Fruit fly (Drosophila melanogaster) whole organism, embryonic: ENCODE data around the gene nod.

Experiments used
- Abd-B ChIP-seq: fragments of 200-800 bp; sonication (Bioruptor generic); optimal IDR thresholded peaks from 2 replicates; lab custom pipeline; 2018; ENCODE audit warnings: missing biosample characterization, mild to moderate bottlenecking, missing genetic modification characterization, moderate library complexity
- CG1024 ChIP-seq: fragments of 200-800 bp; sonication (Bioruptor generic); IDR thresholded peaks from 2 replicates; pipeline ENCODE4 v1.3.6; 2022; ENCODE audit warnings: missing biosample characterization, missing genetic modification characterization
- CG10321 ChIP-seq: fragments of 200-800 bp; sonication (Bioruptor generic); IDR thresholded peaks from 2 replicates; pipeline ENCODE4 v1.3.6; 2022; ENCODE audit warnings: missing biosample characterization, missing genetic modification characterization
- CG11504 ChIP-seq: fragments of 200-800 bp; sonication (Bioruptor generic); optimal IDR thresholded peaks from 3 replicates; lab custom pipeline; 2019; ENCODE audit warnings: missing biosample characterization, mild to moderate bottlenecking, missing genetic modification characterization, moderate library complexity
- CG13123 ChIP-seq: fragments of 200-800 bp; sonication (Bioruptor generic); optimal IDR thresholded peaks from 2 replicates; lab custom pipeline; 2016; ENCODE audit warnings: missing biosample characterization, missing genetic modification characterization
- CG13775 ChIP-seq: fragments of 200-800 bp; sonication (Bioruptor generic); optimal IDR thresholded peaks from 3 replicates; lab custom pipeline; 2017; ENCODE audit warnings: missing biosample characterization, mild to moderate bottlenecking, missing genetic modification characterization
- CG14014 ChIP-seq: fragments of 200-800 bp; sonication (Bioruptor generic); IDR thresholded peaks from 2 replicates; pipeline ENCODE4 v1.3.6; 2022; ENCODE audit warnings: missing biosample characterization, missing genetic modification characterization
- CG15696 ChIP-seq: fragments of 200-800 bp; sonication (Bioruptor generic); optimal IDR thresholded peaks from 2 replicates; lab custom pipeline; 2019; ENCODE audit warnings: missing biosample characterization, mild to moderate bottlenecking, missing genetic modification characterization, moderate library complexity
- CG31441 ChIP-seq: fragments of 200-800 bp; sonication (Bioruptor generic); IDR thresholded peaks from 2 replicates; pipeline ENCODE4 v1.3.6; 2022; ENCODE audit warnings: missing biosample characterization, missing genetic modification characterization
- CG34422 ChIP-seq: fragments of 200-800 bp; sonication (Bioruptor generic); IDR thresholded peaks from 3 replicates; pipeline ENCODE4 v1.3.6; 2022; ENCODE audit warnings: missing biosample characterization, missing genetic modification characterization
- CG3726 ChIP-seq: fragments of 200-800 bp; sonication (Bioruptor generic); IDR thresholded peaks from 3 replicates; pipeline ENCODE4, ENCODE4 v1.3.6; 2022; ENCODE audit warnings: missing biosample characterization, missing genetic modification characterization
- CG4328 ChIP-seq: fragments of 200-800 bp; sonication (Bioruptor generic); optimal IDR thresholded peaks from 3 replicates; lab custom pipeline; 2017; ENCODE audit warnings: missing biosample characterization, missing genetic modification reagents, missing genetic modification characterization
- CG4854 ChIP-seq: fragments of 200-800 bp; sonication (Bioruptor generic); optimal IDR thresholded peaks from 2 replicates; lab custom pipeline; 2016; ENCODE audit warnings: missing biosample characterization, missing genetic modification characterization, inconsistent platforms
- CG5245 ChIP-seq: fragments of 200-800 bp; sonication (Bioruptor generic); optimal IDR thresholded peaks from 3 replicates; lab custom pipeline; 2016; ENCODE audit warnings: missing biosample characterization, missing genetic modification characterization
- CG6272 ChIP-seq: fragments of 200-800 bp; sonication (Bioruptor generic); IDR thresholded peaks from 2 replicates; pipeline ENCODE4 v1.3.6; 2022; ENCODE audit warnings: missing biosample characterization, missing genetic modification characterization
- CG7745 ChIP-seq: fragments of 200-800 bp; sonication (Bioruptor generic); optimal IDR thresholded peaks from 2 replicates; lab custom pipeline; 2018; ENCODE audit warnings: missing biosample characterization, mild to moderate bottlenecking, missing genetic modification characterization, moderate library complexity
- CG7928 ChIP-seq: fragments of 200-800 bp; sonication (Bioruptor generic); optimal IDR thresholded peaks from 2 replicates; lab custom pipeline; 2017; ENCODE audit warnings: missing biosample characterization, mild to moderate bottlenecking, missing genetic modification characterization
- CG9609 ChIP-seq: fragments of 200-800 bp; sonication (Bioruptor generic); optimal IDR thresholded peaks from 3 replicates; lab custom pipeline; 2016; ENCODE audit warnings: missing biosample characterization, missing genetic modification characterization
- CG9932 ChIP-seq: fragments of 200-800 bp; sonication (Bioruptor generic); IDR thresholded peaks from 2 replicates; pipeline ENCODE4 v1.3.6; 2022; ENCODE audit warnings: missing biosample characterization, missing genetic modification characterization
- CkIIα-i1 ChIP-seq: fragments of 200-800 bp; sonication (Bioruptor generic); IDR thresholded peaks from 2 replicates; pipeline ENCODE4 v1.3.6; 2022; ENCODE audit warnings: missing biosample characterization, missing genetic modification characterization
- Deaf1 ChIP-seq: fragments of 200-800 bp; optimal IDR thresholded peaks from 3 replicates; lab custom pipeline; 2019; ENCODE audit warnings: missing biosample characterization, mild to moderate bottlenecking, missing genetic modification characterization, moderate library complexity
- Doc3 ChIP-seq: fragments of 200-800 bp; sonication (Bioruptor generic); IDR thresholded peaks from 3 replicates; pipeline ENCODE4 v1.3.6; 2022; ENCODE audit warnings: missing biosample characterization, missing genetic modification characterization; ENCODE audit not compliant: partially characterized antibody
- ERR ChIP-seq: fragments of 200-800 bp; sonication (Bioruptor generic); optimal IDR thresholded peaks from 2 replicates; lab custom pipeline; 2016; ENCODE audit warnings: missing biosample characterization, missing genetic modification characterization
- H15 ChIP-seq: fragments of 200-800 bp; sonication (Bioruptor generic); IDR thresholded peaks from 3 replicates; pipeline ENCODE4 v1.3.6; 2022; ENCODE audit warnings: missing biosample characterization, missing genetic modification characterization
- Hand ChIP-seq: fragments of 200-800 bp; sonication (Bioruptor generic); optimal IDR thresholded peaks from 2 replicates; lab custom pipeline; 2017; ENCODE audit warnings: mild to moderate bottlenecking, missing biosample characterization, missing genetic modification reagents, missing genetic modification characterization
- Hr78 ChIP-seq, 2 experiments: fragments of 200-800 bp in 1 of 2; fragments of >200 bp in 1 of 2; sonication (Bioruptor generic) in 1 of 2; optimal IDR thresholded peaks; 2 replicates each; lab custom pipeline; 2017 to 2019; ENCODE audit warnings: missing biosample characterization in 2 of 2, missing genetic modification characterization in 2 of 2, mild to moderate bottlenecking in 1 of 2, moderate library complexity in 1 of 2
- MBD-R2 ChIP-seq: fragments of 200-800 bp; sonication (Bioruptor generic); IDR thresholded peaks from 2 replicates; pipeline ENCODE4 v1.3.6; 2022; ENCODE audit warnings: missing biosample characterization, missing genetic modification characterization
- Mad ChIP-seq: fragments of 200-800 bp; sonication (Bioruptor generic); optimal IDR thresholded peaks from 2 replicates; lab custom pipeline; 2016; ENCODE audit warnings: missing biosample characterization, missing genetic modification characterization
- Oaz ChIP-seq: fragments of 200-800 bp; sonication (Bioruptor generic); IDR thresholded peaks from 2 replicates; pipeline ENCODE4 v1.3.6; 2022; ENCODE audit warnings: missing biosample characterization, missing genetic modification characterization
- Poxn ChIP-seq: fragments of 200-800 bp; sonication (Bioruptor generic); IDR thresholded peaks from 2 replicates; pipeline ENCODE4 v1.3.6; 2022; ENCODE audit warnings: missing biosample characterization, missing genetic modification characterization
- Sin3A ChIP-seq: fragments of >200 bp; optimal IDR thresholded peaks from 2 replicates; lab custom pipeline; 2018
- Trl ChIP-seq, 3 experiments: fragments of >200 bp in 2 of 3; fragments of 200-800 bp in 1 of 3; sonication (Bioruptor generic) in 1 of 3; optimal IDR thresholded peaks; 2 replicates in 1 of 3; 3 replicates in 2 of 3; lab custom pipeline; 2016 to 2017; ENCODE audit warnings: missing biosample characterization in 1 of 3, missing genetic modification characterization in 1 of 3
- abd-A ChIP-seq: fragments of 200-800 bp; sonication (Bioruptor generic); optimal IDR thresholded peaks from 3 replicates; lab custom pipeline; 2019; ENCODE audit warnings: missing biosample characterization, mild to moderate bottlenecking, missing genetic modification characterization, moderate library complexity
- ase ChIP-seq: fragments of 200-800 bp; sonication (Bioruptor generic); IDR thresholded peaks from 3 replicates; pipeline ENCODE4 v1.3.6; 2022; ENCODE audit warnings: missing biosample characterization, missing genetic modification characterization
- cato ChIP-seq: fragments of 200-800 bp; sonication (Bioruptor generic); optimal IDR thresholded peaks from 2 replicates; lab custom pipeline; 2016; ENCODE audit warnings: missing biosample characterization, missing genetic modification characterization, borderline replicate concordance
- chm ChIP-seq: fragments of 200-800 bp; sonication (Bioruptor generic); IDR thresholded peaks from 2 replicates; pipeline ENCODE4 v1.3.6; 2022; ENCODE audit warnings: missing biosample characterization, missing genetic modification characterization
- ci ChIP-seq: fragments of 200-800 bp; sonication (Bioruptor generic); IDR thresholded peaks from 3 replicates; pipeline ENCODE4 v1.3.6; 2022; ENCODE audit warnings: missing biosample characterization, missing genetic modification characterization
- eve ChIP-seq, 2 experiments: fragments of >200 bp; optimal IDR thresholded peaks; 2 replicates each; lab custom pipeline; 2017; ENCODE audit warnings: missing biosample characterization in 2 of 2, missing genetic modification characterization in 2 of 2
- gcm ChIP-seq: fragments of 200-800 bp; sonication (Bioruptor generic); optimal IDR thresholded peaks from 2 replicates; lab custom pipeline; 2019; ENCODE audit warnings: missing biosample characterization, mild to moderate bottlenecking, missing genetic modification characterization, moderate library complexity
- gro ChIP-seq: fragments of 200-800 bp; sonication (Bioruptor generic); optimal IDR thresholded peaks from 2 replicates; lab custom pipeline; 2016; ENCODE audit warnings: missing biosample characterization, missing genetic modification characterization
- gsb-n ChIP-seq: fragments of 200-800 bp; sonication (Bioruptor generic); optimal IDR thresholded peaks from 3 replicates; lab custom pipeline; 2018; ENCODE audit warnings: missing biosample characterization, mild to moderate bottlenecking, missing genetic modification characterization
- insv ChIP-seq, 2 experiments: fragments of 200-800 bp; sonication (Bioruptor generic); optimal IDR thresholded peaks; 3 replicates each; lab custom pipeline; 2016 to 2018; ENCODE audit warnings: missing biosample characterization in 2 of 2, missing genetic modification characterization in 2 of 2
- lmd ChIP-seq: fragments of 200-800 bp; sonication (Bioruptor generic); IDR thresholded peaks from 2 replicates; pipeline ENCODE4 v1.3.6; 2022; ENCODE audit warnings: missing biosample characterization, missing genetic modification characterization
- sc ChIP-seq, 3 experiments: fragments of >200 bp in 2 of 3; fragments of 200-800 bp in 1 of 3; sonication (Bioruptor generic) in 1 of 3; optimal IDR thresholded peaks; 2 replicates in 2 of 3; 3 replicates in 1 of 3; lab custom pipeline; 2017; ENCODE audit warnings: mild to moderate bottlenecking in 1 of 3, missing biosample characterization in 1 of 3, missing genetic modification characterization in 1 of 3, missing genetic modification reagents in 1 of 3
- seq ChIP-seq: fragments of 200-800 bp; sonication (Bioruptor generic); IDR thresholded peaks from 2 replicates; pipeline ENCODE4 v1.3.6; 2022; ENCODE audit warnings: missing biosample characterization, missing genetic modification characterization
- sob ChIP-seq: fragments of 200-800 bp; sonication (Bioruptor generic); IDR thresholded peaks from 2 replicates; pipeline ENCODE4 v1.3.6; 2022; ENCODE audit warnings: missing biosample characterization, missing genetic modification characterization
- vfl ChIP-seq: fragments of 200-800 bp; sonication (Bioruptor generic); optimal IDR thresholded peaks from 2 replicates; lab custom pipeline; 2016; ENCODE audit warnings: missing biosample characterization, missing genetic modification characterization

The nod gene

dm6 chrX:11559728-11560724 lies 20.5 kb upstream of the nod start (continued):
- TF ChIP-seq gro (GFP tag; lab: Kevin White, UChicago) (no peak), CG11504 (peak; percentile 94), Sin3A (no peak), gcm (peak; percentile 81), CG13123 (GFP tag; lab: Kevin White, UChicago) (peak; percentile 41), Abd-B (GFP tag; lab: Kevin White, UChicago) (peak; percentile 86), CG9932 (GFP tag; lab: Robert Waterston, UW) (peak; percentile 68), Deaf1 (tag; lab: Kevin White, UChicago) (peak; percentile 73), ERR (GFP tag; lab: Kevin White, UChicago) (no peak), ase (GFP tag; lab: Robert Waterston, UW) (no peak), CG1024 (GFP tag; lab: Robert Waterston, UW) (no peak), Trl (optimal IDR thresholded peaks at IDR 0.05; lab: Kevin White, UChicago) (no peak), Trl (GFP tag; optimal IDR thresholded peaks at IDR 0.05; lab: Kevin White, UChicago) (peak; percentile 9), Doc3 (GFP tag; lab: Robert Waterston, UW) (no peak), insv (GFP tag; optimal IDR thresholded peaks at IDR 0.05; lab: Kevin White, UChicago) (peak in 1 of 2 experiments; percentile 58), Hr78 (GFP tag; optimal IDR thresholded peaks at IDR 0.05; lab: Kevin White, UChicago) (peak in 1 of 2 experiments; percentile 81), CG31441 (peak; percentile 92), sc (optimal IDR thresholded peaks at IDR 0.05; lab: Kevin White, UChicago) (no peak), sc (GFP tag; optimal IDR thresholded peaks at IDR 0.05; lab: Kevin White, UChicago) (peak; percentile 69), CG7745 (no peak), Hand (GFP tag; lab: Kevin White, UChicago) (peak; percentile 82), seq (GFP tag; lab: Robert Waterston, UW) (no peak), abd-A (no peak), lmd (GFP tag; lab: Robert Waterston, UW) (peak; percentile 75), Poxn (GFP tag; lab: Robert Waterston, UW) (0 out of 2 replicates have a peak, but pooled peaks have one; percentile 12), CG13775 (peak; percentile 85), Oaz (peak; percentile 42; the same call in 1 of the 2 replicates), Mad (GFP tag; lab: Kevin White, UChicago) (no peak), CG7928 (peak; percentile 20), gsb-n (peak; percentile 64), cato (GFP tag; lab: Kevin White, UChicago) (peak; percentile 52), CG10321 (GFP tag; lab: Robert Waterston, UW) (no peak; the same call in 1 of the 2 replicates), CG4854 (peak; percentile 11), CG5245 (GFP tag; lab: Kevin White, UChicago) (peak; percentile 64), vfl (GFP tag; lab: Kevin White, UChicago) (no peak), ci (GFP tag; lab: Robert Waterston, UW) (no peak), CG6272 (GFP tag; lab: Robert Waterston, UW) (no peak), eve (GFP tag; optimal IDR thresholded peaks at IDR 0.05; lab: Kevin White, UChicago) (no peak), H15 (GFP tag; lab: Robert Waterston, UW) (0 out of 3 replicates have a peak, but pooled peaks have one; percentile 26), sob (peak; percentile 70), CG34422 (peak; percentile 49), CG9609 (GFP tag; lab: Kevin White, UChicago) (peak; percentile 24), CG15696 (tag; lab: Kevin White, UChicago) (peak; percentile 49), CG4328 (GFP tag; lab: Kevin White, UChicago) (peak; percentile 85), MBD-R2 (GFP tag; lab: Robert Waterston, UW) (no peak), CkIIα-i1 (GFP tag; lab: Robert Waterston, UW) (no peak), CG14014 (peak; percentile 57; the same call in 1 of the 2 replicates), CG3726 (GFP tag; lab: Robert Waterston, UW) (0 out of 3 replicates have a peak, but pooled peaks have one; percentile 27), chm (0 out of 2 replicates have a peak, but pooled peaks have one; percentile 7)
